Worm (Caenorhabditis elegans): ENCODE measurements around the gene ncx-1.

The ncx-1 gene

ce11 chrV:20151432-20151831 is 31.0 kb upstream of the ncx-1 start, which contains the start of gene F19B2.7:
TSS of gene F19B2.7 (plus strand) at chrV:20151732.
- TF ChIP-seq nhr-102 (tag; optimal IDR thresholded peaks at IDR 0.05) (no peak), nhr-6 (tag; optimal IDR thresholded peaks at IDR 0.05) (no peak), zfp-3 (GFP tag; conservative IDR thresholded peaks at IDR 0.05) (no peak), F26F4.8 (GFP tag; conservative IDR thresholded peaks at IDR 0.05) (no peak), zip-2 (tag; optimal IDR thresholded peaks at IDR 0.05) (no peak), ces-1 (GFP tag; optimal IDR thresholded peaks at IDR 0.05) (no peak), R02D3.7 (tag; optimal IDR thresholded peaks at IDR 0.05) (no peak), hif-1 (tag; optimal IDR thresholded peaks at IDR 0.05) (no peak), nhr-25 (tag; optimal IDR thresholded peaks at IDR 0.05; ENCODE audit: borderline replicate concordance, insufficient read depth) (no peak), Y75B8A.6 (GFP tag; IDR thresholded peaks at IDR 0.05) (no peak), hlh-11 (tag; optimal IDR thresholded peaks at IDR 0.05) (no peak)

ce11 chrV:20147662-20148245 is 27.3 kb upstream of the ncx-1 start, which contains the start of gene Y113G7A.13:
TSS of gene Y113G7A.13 (plus strand) at chrV:20148195.
- TF ChIP-seq spr-1 (tag; optimal IDR thresholded peaks at IDR 0.05) (no peak), zip-2 (tag; optimal IDR thresholded peaks at IDR 0.05) (no peak), pha-4 (GFP tag; IDR thresholded peaks at IDR 0.05) (no peak), pha-4 (tag; optimal IDR thresholded peaks at IDR 0.05) (no peak), nhr-28 (tag; optimal IDR thresholded peaks at IDR 0.05) (peak; percentile 66), madf-9 (GFP tag; conservative IDR thresholded peaks at IDR 0.05) (no peak), mes-2 (tag; optimal IDR thresholded peaks at IDR 0.05; ENCODE audit: poor library complexity, severe bottlenecking) (no peak), Y48G9A.11 (GFP tag; IDR thresholded peaks at IDR 0.05) (no peak), lin-39 (tag; optimal IDR thresholded peaks at IDR 0.05) (no peak), ZK546.5 (tag; optimal IDR thresholded peaks at IDR 0.05) (no peak), ztf-11 (tag; optimal IDR thresholded peaks at IDR 0.05) (no peak), dmd-8 (GFP tag; IDR thresholded peaks at IDR 0.05) (no peak), vab-7 (GFP tag; IDR thresholded peaks at IDR 0.05) (no peak), unc-130 (GFP tag; optimal IDR thresholded peaks at IDR 0.05) (no peak), unc-62 (GFP tag; optimal IDR thresholded peaks at IDR 0.05 in 1 of 2) (no peak), unc-62 (tag; optimal IDR thresholded peaks at IDR 0.05) (no peak), lsy-2 (tag; optimal IDR thresholded peaks at IDR 0.05) (no peak), ceh-44 (GFP tag; IDR thresholded peaks at IDR 0.05) (no peak), dve-1 (tag; optimal IDR thresholded peaks at IDR 0.05; ENCODE audit: insufficient read depth) (peak; percentile 80), set-16 (GFP tag; IDR thresholded peaks at IDR 0.05) (no peak), skn-1 (tag; optimal IDR thresholded peaks at IDR 0.05) (no peak), mxl-3 (GFP tag; optimal IDR thresholded peaks at IDR 0.05) (no peak), ama-1 (optimal IDR thresholded peaks at IDR 0.05) (no peak), hlh-11 (tag; optimal IDR thresholded peaks at IDR 0.05) (peak; percentile 54), sdz-12 (GFP tag; optimal IDR thresholded peaks at IDR 0.05) (no peak), ceh-32 (tag; optimal IDR thresholded peaks at IDR 0.05; ENCODE audit: poor library complexity) (no peak), php-3 (GFP tag; IDR thresholded peaks at IDR 0.05) (no peak; the same call in 1 of the 2 replicates), dpl-1 (GFP tag; optimal IDR thresholded peaks at IDR 0.05) (no peak), ZK337.2 (GFP tag; IDR thresholded peaks at IDR 0.05) (no peak), nhr-11 (tag; optimal IDR thresholded peaks at IDR 0.05) (no peak), dmd-9 (GFP tag; IDR thresholded peaks at IDR 0.05) (no peak), Y5F2A.4 (GFP tag; optimal IDR thresholded peaks at IDR 0.05) (no peak), nhr-237 (tag; optimal IDR thresholded peaks at IDR 0.05) (no peak), mep-1 (tag; optimal IDR thresholded peaks at IDR 0.05) (no peak), nhr-111 (GFP tag; optimal IDR thresholded peaks at IDR 0.05) (no peak), lin-15B (tag; optimal IDR thresholded peaks at IDR 0.05) (no peak), lin-1 (GFP tag; IDR thresholded peaks at IDR 0.05) (peak; percentile 55; the same call in 1 of the 2 replicates), gei-8 (GFP tag; optimal IDR thresholded peaks at IDR 0.05) (no peak), F44E2.7 (GFP tag; IDR thresholded peaks at IDR 0.05) (no peak), nhr-6 (tag; optimal IDR thresholded peaks at IDR 0.05) (no peak), hmg-1.1 (GFP tag; IDR thresholded peaks at IDR 0.05) (no peak)
